Worm (Caenorhabditis elegans): ENCODE data around the gene rgs-1.

DNA sequence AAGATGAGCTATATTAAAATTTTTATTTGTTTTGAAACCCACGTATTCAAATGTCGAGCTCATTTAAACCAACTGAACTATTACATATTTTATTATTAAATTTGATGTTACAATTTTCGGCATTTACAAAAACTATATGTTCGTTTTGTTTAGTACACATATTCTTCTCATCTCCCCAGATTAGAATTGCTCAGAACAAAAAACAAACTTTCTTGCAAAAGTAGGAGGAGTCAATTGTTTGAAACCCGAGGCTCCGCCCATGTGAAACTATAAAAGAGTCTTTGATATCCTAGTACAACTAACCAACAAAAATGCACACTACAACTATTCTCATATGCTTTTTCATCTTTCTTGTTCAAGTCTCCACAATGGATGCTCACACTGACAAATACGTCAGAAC is 9.6 kb upstream of the rgs-1 start, which contains the start of gene ins-22:
- TF ChIP-seq unc-62 (GFP tag; optimal IDR thresholded peaks at IDR 0.05) (no peak), aly-2 (tag; optimal IDR thresholded peaks at IDR 0.05) (no peak), nhr-10 (tag; optimal IDR thresholded peaks at IDR 0.05) (no peak), zag-1 (tag; optimal IDR thresholded peaks at IDR 0.05) (no peak), elt-3 (tag; optimal IDR thresholded peaks at IDR 0.05) (no peak), sma-9 (GFP tag; optimal IDR thresholded peaks at IDR 0.05) (no peak), sma-9 (tag; optimal IDR thresholded peaks at IDR 0.05) (no peak), sma-3 (GFP tag; optimal IDR thresholded peaks at IDR 0.05) (no peak), nhr-237 (tag; optimal IDR thresholded peaks at IDR 0.05) (no peak), lin-13 (GFP tag; optimal IDR thresholded peaks at IDR 0.05) (no peak), snpc-4 (tag; optimal IDR thresholded peaks at IDR 0.05) (no peak), blmp-1 (tag; optimal IDR thresholded peaks at IDR 0.05; ENCODE audit: insufficient read depth) (no peak), nhr-77 (tag; optimal IDR thresholded peaks at IDR 0.05) (no peak), ama-1 (optimal IDR thresholded peaks at IDR 0.05) (no peak)

All from whole organism, L2 larva.